Fruit fly (Drosophila melanogaster): Measurements from ENCODE around the gene Pi3K21B.

The Pi3K21B gene

DNA sequence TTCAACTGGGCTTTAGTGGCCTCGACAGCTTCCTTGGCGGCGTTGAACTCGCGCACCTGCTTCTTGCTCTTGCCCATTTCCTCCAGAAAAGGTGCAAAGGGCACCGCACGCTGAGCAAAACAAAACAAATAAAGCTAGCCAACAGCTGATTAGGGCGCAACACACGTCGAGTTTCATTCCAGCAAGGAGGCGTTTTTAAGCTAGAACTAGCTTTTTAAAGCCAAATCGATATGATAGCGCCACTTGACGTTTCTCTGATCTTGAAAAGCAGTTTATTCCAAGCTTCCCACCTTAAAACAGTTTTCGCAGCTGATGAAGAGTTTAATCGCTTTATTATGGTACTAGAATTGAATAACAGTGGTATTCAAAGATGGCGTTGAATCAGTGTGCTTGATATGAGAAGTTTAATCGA is 14.6 kb upstream of the Pi3K21B start, which contains the start of gene CG11601:
TSS of gene CG11601 (minus strand) at position 199 of the 412 bp plus-strand sequence.
- TF ChIP-seq psq (optimal IDR thresholded peaks at IDR 0.05) (no peak), h (optimal IDR thresholded peaks at IDR 0.05) (no peak), insv (optimal IDR thresholded peaks at IDR 0.05) (no peak), Myc (optimal IDR thresholded peaks at IDR 0.05) (no peak), Sin3A (optimal IDR thresholded peaks at IDR 0.05) (no peak), ttk (optimal IDR thresholded peaks at IDR 0.05) (no peak)

DNA sequence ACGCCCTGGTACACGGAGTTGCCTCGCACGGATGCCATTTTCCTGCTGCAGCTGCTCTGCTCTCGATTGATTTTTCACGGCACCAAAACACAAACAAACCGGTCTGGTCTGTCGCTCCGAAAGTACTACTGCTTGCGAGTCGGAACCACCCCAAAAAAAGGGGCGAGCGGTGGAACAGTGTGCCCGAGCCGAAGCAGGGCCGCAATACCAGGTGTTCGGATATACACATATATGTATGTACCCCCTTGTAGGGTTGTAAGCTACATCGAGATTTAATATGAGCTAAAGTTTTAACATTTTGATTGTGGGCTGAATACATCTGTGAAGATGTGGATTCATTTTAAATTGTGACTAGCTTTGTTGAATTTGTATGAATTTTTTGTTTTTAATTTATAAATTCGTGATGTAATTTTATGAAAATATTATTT is 12.1 kb upstream of the Pi3K21B start:
- TF ChIP-seq insv (optimal IDR thresholded peaks at IDR 0.05) (no peak), h (optimal IDR thresholded peaks at IDR 0.05) (no peak)

DNA sequence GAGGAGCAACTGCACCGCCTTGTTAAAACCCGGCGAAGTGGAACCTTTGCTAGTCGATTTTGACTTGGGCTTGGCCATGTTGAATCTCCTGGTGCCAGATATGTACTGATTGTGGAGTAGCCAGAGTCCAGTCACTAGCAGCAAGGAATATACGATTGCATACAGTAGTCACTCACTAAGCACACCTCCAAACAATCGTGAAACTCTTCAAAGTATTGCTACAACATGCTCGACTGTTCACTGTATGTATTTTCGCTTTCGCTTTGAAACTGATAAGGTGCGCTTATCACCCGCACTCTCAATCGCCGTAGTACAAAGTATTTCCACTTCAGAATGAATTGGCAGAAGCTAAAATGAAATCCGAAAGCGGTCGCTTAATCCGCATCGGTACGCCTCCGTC is 11.3 kb upstream of the Pi3K21B start:
- no peak for TF ChIP-seq ttk (optimal IDR thresholded peaks at IDR 0.05)

DNA sequence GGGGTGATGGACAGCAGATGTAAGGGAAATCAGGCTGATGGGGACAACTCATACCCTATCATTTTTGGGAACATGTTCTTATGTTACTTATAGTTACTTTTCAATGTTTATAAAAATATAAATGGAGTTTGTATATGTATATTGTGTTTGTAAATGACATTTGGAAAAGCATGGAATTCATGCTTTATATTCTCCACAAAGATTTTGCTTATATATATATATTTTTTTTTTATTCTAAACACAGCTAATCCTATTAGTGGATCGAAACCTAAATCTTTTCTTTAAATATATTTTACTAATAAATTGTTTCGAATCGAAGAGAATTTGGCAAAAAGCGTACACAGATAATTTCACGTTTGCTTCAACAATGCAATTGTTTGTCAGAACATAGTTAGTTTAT is 8.6 kb upstream of the Pi3K21B start, which contains the start of gene Amnionless:
TSS of gene Amnionless (minus strand) at position 101 of the 400 bp plus-strand sequence.
- TF ChIP-seq ttk (optimal IDR thresholded peaks at IDR 0.05), result no peak
- no peak for TF ChIP-seq h (optimal IDR thresholded peaks at IDR 0.05)
- no peak for TF ChIP-seq Sin3A (optimal IDR thresholded peaks at IDR 0.05)
- TF ChIP-seq psq (optimal IDR thresholded peaks at IDR 0.05), result no peak

DNA sequence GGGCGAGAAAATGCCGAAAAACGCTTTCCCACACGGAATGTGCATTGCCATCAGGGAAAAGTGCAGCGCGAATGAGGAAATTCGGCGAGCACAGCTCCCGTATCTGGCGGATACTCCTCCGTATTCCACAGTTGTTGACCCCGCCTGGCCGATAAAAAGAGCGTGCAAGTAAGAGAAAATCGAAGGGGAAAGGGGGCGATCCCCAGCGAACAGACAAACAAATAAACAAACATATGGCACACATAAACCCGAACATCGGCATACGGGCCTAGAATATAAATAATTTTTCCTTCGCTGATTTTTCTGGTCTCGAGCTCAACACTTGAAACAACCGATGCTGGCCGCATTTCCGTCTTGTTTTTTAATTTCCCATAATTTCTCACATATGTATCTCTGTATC is 7.3 kb upstream of the Pi3K21B start:
- TF ChIP-seq Sin3A (optimal IDR thresholded peaks at IDR 0.05) (no peak), psq (optimal IDR thresholded peaks at IDR 0.05) (no peak), Myc (optimal IDR thresholded peaks at IDR 0.05) (no peak), insv (optimal IDR thresholded peaks at IDR 0.05) (no peak), h (optimal IDR thresholded peaks at IDR 0.05) (no peak), ttk (optimal IDR thresholded peaks at IDR 0.05) (no peak)

DNA sequence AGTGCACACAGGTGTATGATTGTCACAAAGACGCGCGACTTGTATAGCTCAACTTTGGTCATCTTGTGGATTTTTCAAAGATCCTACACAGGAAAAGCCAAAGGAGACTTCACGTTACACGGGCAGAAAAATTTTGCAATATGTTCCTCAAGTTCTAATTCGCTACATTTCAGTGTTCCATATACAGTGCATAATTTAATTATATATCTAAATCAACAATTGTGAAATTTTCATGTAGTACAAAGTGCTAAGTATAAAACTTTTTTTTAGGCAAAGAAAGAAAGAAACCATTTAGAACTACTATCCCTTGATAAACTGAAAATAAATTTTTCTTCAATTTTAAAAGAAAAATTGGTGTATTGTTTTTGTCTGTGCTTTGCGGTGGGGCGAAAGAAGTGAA is 6.7 kb upstream of the Pi3K21B start:
- no peak for TF ChIP-seq psq (optimal IDR thresholded peaks at IDR 0.05)
- no peak for TF ChIP-seq insv (optimal IDR thresholded peaks at IDR 0.05)
- no peak for TF ChIP-seq Myc (optimal IDR thresholded peaks at IDR 0.05)

DNA sequence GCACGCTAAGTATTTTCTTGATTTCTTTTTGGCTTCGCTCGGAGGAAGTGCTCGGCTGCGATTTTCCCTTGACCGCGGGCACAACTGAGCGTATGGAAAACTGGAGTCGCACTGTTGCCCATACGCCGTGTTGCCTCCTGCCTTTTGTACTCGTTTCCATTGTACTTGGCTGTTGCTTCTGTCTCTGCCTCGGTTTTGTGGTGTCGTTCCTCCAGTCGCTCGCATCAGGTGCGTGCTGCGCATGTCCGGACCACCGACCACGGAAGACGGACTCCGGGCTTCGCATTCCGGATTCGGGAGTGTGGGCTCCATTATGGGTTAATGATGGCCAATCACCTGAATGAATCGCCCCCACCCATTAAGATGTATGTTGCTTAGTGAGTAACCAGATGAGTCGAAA is 6.0 kb upstream of the Pi3K21B start, which contains the start of gene CG3625:
TSS of gene CG3625 (minus strand) at position 139 of the 400 bp plus-strand sequence.
- TF ChIP-seq psq (optimal IDR thresholded peaks at IDR 0.05), result no peak
- TF ChIP-seq ttk (optimal IDR thresholded peaks at IDR 0.05), result no peak
- no peak for TF ChIP-seq Myc (optimal IDR thresholded peaks at IDR 0.05)
- TF ChIP-seq h (optimal IDR thresholded peaks at IDR 0.05), result no peak
- no peak for TF ChIP-seq Sin3A (optimal IDR thresholded peaks at IDR 0.05)
- no peak for TF ChIP-seq insv (optimal IDR thresholded peaks at IDR 0.05)

DNA sequence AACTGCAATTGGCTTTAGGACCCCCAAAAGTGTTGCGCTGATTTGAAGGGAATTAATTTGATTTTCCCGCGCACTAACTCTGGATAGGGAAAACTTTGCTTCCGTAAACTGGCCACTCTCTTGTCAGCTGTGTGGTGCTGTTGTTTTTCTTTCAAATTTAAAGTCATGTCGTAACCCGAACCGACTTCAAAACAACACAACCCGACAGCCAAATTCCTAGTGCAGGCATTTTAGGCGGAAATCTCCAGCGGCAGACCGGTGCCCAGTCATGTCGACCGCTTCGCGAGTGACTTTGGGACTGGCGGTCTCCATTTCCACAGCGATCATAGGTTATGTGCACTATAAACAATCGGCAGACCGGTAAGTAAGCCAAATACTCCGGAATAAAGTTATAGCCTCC is 5.4 kb upstream of the Pi3K21B start, which contains the start of gene CG11562:
TSS of gene CG11562 (plus strand) at position 119 of the 400 bp plus-strand sequence.
- no peak for TF ChIP-seq h (optimal IDR thresholded peaks at IDR 0.05)
- TF ChIP-seq Sin3A (optimal IDR thresholded peaks at IDR 0.05), result no peak
- TF ChIP-seq ttk (optimal IDR thresholded peaks at IDR 0.05), result no peak
- no peak for TF ChIP-seq psq (optimal IDR thresholded peaks at IDR 0.05)
- TF ChIP-seq insv (optimal IDR thresholded peaks at IDR 0.05), result no peak
- no peak for TF ChIP-seq Myc (optimal IDR thresholded peaks at IDR 0.05)

DNA sequence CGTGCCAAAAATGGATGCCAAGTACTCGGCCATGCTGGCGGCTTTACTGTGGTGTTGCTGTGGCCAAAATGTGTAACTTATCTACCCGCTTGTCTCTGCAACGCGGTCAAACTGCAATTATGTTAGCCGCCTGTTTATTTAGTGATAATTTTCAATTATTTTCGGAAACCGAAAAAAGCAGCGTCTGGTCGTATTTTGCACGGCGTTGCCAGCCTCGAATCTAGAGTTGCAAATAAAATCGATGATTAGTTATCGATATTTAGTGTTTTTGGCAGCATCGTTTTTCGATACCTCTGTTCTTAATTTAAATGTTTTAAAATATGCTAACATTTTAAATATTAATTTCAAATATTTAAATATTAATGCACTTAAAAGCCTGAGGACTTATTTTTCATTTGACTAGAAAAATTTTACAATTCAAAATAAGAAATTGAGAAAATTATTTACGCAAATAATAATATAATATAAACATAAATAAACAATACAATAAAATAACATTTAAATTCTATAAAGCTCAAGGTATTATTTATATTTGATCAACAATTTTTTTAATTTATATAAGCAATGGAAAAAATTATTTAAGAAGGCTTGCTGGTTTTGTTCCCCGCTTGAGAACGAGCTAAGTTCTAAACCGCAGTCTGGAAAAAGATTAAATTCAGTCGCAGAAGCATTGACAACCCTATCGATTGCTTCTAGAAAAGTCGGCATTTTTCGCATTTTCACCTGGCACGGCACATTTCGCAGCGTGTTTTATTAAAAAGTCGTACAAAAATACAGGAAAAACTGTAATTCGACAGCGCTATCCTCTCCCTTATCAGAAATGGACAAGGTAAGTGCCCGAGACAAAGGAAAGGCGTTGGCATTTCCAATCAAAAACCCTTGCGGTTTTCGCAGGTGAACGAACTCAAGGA is 3.0 kb upstream of the Pi3K21B start, which contains the start of the genes U2af38 and Stip1:
TSS of gene U2af38 (minus strand) at position 230 of the 911 bp plus-strand sequence.
TSS of gene Stip1 (plus strand) at position 671 of the 911 bp plus-strand sequence.
- TF ChIP-seq psq (optimal IDR thresholded peaks at IDR 0.05), result no peak
- TF ChIP-seq Myc (optimal IDR thresholded peaks at IDR 0.05), result no peak
- no peak for TF ChIP-seq insv (optimal IDR thresholded peaks at IDR 0.05)
- TF ChIP-seq Sin3A (optimal IDR thresholded peaks at IDR 0.05), result no peak
- TF ChIP-seq h (optimal IDR thresholded peaks at IDR 0.05), result no peak

DNA sequence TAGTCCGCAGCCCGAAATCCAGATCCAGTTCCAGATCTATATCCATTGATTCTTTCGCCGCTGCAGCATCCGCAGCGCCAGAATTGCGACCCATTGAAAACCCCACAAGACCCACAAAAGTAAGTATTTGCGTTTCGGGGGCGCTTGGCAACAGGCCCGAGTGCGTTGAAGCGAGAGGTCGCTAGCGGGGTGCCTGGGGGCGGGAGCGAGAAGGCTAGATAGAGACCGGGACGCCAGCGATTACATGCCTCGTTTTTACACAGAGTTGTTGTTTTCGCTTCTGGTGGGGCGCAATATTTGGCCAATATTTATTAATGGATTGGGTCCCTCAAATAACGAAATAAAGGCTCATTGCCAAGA is 585 bp downstream of the Pi3K21B start:
- TF ChIP-seq psq (optimal IDR thresholded peaks at IDR 0.05), result no peak
- TF ChIP-seq h (optimal IDR thresholded peaks at IDR 0.05), result no peak
- no peak for TF ChIP-seq Myc (optimal IDR thresholded peaks at IDR 0.05)
- no peak for TF ChIP-seq ttk (optimal IDR thresholded peaks at IDR 0.05)

DNA sequence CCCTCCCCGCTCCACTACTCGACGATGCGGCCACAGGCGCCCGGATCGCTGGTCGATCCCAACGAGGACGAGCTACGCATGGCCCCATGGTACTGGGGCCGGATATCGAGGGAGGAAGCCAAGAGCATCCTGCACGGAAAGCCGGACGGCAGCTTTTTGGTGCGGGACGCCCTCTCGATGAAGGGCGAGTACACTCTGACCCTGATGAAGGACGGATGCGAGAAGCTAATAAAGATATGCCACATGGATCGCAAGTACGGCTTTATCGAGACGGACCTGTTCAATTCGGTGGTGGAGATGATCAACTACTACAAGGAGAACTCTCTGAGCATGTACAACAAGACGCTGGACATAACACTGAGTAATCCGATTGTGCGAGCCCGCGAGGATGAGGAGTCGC is 1.4 kb downstream of the Pi3K21B start:
- TF ChIP-seq ttk (optimal IDR thresholded peaks at IDR 0.05) (peak; percentile 67), h (optimal IDR thresholded peaks at IDR 0.05) (no peak), psq (optimal IDR thresholded peaks at IDR 0.05) (no peak), Sin3A (optimal IDR thresholded peaks at IDR 0.05) (no peak)

DNA sequence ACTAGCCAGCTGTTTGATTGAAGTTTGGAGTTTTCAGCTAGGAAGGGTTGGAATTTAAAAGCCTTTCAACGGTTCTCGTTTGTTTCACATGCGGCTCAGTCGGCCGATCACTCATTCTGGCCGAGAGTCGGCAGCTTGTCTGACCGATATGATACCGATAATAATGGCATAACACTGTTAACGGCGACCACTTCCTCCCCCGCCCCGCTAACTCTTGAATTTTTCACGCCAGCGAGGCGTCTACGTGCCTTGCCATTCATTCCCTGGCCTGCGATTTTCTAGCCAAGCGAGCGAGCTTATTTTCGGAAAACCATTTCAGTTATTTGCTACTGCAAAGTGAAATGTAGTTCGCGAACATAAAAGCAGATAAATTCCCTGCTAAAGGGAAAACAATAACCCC is 2.3 kb downstream of the Pi3K21B start:
- TF ChIP-seq Myc (optimal IDR thresholded peaks at IDR 0.05), result no peak
- TF ChIP-seq h (optimal IDR thresholded peaks at IDR 0.05), result no peak
- no peak for TF ChIP-seq ttk (optimal IDR thresholded peaks at IDR 0.05)
- TF ChIP-seq psq (optimal IDR thresholded peaks at IDR 0.05), result no peak
- TF ChIP-seq Sin3A (optimal IDR thresholded peaks at IDR 0.05), result no peak
- no peak for TF ChIP-seq insv (optimal IDR thresholded peaks at IDR 0.05)

Measured in Kc167 (cell line).